Worm (Caenorhabditis elegans): ENCODE data around the gene F40F8.4.

The F40F8.4 gene

DNA sequence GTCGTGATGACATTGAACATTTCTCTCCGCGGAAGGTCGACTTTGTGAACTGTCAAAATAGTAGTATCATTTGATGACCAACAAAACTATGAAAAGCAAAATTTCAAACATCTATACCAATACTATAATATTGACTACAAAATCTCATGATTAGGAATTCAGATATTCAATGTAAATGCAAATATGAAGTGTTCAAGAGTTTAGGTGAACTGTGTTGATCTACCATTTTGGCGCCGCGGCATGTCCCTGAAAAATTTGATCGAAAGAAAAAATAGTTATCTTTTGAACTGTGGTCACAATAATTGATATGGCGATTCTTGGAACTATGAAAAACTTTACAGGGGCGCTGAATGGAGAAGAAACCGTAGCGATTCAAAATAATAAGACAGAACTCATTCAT, 38.7 kb upstream of the F40F8.4 start:
- TF ChIP-seq ceh-2 (tag; optimal IDR thresholded peaks at IDR 0.05): no peak
- no peak for TF ChIP-seq dmd-4 (tag; optimal IDR thresholded peaks at IDR 0.05; ENCODE audit: borderline replicate concordance)
- no peak for TF ChIP-seq hlh-15 (tag; optimal IDR thresholded peaks at IDR 0.05)
- no peak for TF ChIP-seq ceh-9 (tag; optimal IDR thresholded peaks at IDR 0.05)
- no peak for TF ChIP-seq T23F11.4 (GFP tag; optimal IDR thresholded peaks at IDR 0.05)

- no peak for TF ChIP-seq ahr-1 (tag; optimal IDR thresholded peaks at IDR 0.05)
- no peak for TF ChIP-seq lin-11 (tag; optimal IDR thresholded peaks at IDR 0.05)
- no peak for TF ChIP-seq fkh-6 (tag; optimal IDR thresholded peaks at IDR 0.05)
- no peak for TF ChIP-seq nfya-1 (tag; optimal IDR thresholded peaks at IDR 0.05)
- TF ChIP-seq pax-1 (tag; optimal IDR thresholded peaks at IDR 0.05): no peak
- TF ChIP-seq sdc-2 (tag; optimal IDR thresholded peaks at IDR 0.05): no peak
- no peak for TF ChIP-seq ceh-24 (tag; optimal IDR thresholded peaks at IDR 0.05)
- TF ChIP-seq ama-1 (optimal IDR thresholded peaks at IDR 0.05): no peak
- no peak for TF ChIP-seq gmeb-2 (tag; optimal IDR thresholded peaks at IDR 0.05)
- no peak for TF ChIP-seq K09A11.1 (tag; optimal IDR thresholded peaks at IDR 0.05; ENCODE audit: insufficient read depth)
These were observed 37.3 kb upstream of the F40F8.4 start, which contains the start of gene F37H8.6 for ce11 chrII:11177376-11177775. Gene F37H8.6, minus strand, starts transcription at chrII:11177476.

DNA sequence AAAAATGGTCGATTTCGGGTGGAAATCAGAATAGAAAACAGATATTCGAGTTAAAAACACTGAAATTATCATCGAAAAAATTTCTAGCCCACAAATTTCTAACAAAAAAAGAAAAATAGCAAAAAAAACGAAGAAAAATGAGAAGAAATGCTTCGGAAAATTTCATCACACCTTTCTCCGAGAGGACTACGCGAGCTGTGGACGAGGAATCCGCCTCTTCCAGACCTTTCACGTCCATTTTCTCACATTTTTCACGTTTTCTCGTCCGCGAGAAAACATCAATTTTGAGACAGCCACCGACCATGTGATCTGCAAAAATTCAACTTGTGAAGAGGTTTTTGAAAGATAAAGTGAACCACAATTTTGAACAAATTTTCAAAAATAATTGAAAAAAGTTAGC, 36.4 kb upstream of the F40F8.4 start:
- TF ChIP-seq tbx-2 (tag; optimal IDR thresholded peaks at IDR 0.05) (peak; percentile 17), ref-2 (tag; optimal IDR thresholded peaks at IDR 0.05) (no peak)

DNA sequence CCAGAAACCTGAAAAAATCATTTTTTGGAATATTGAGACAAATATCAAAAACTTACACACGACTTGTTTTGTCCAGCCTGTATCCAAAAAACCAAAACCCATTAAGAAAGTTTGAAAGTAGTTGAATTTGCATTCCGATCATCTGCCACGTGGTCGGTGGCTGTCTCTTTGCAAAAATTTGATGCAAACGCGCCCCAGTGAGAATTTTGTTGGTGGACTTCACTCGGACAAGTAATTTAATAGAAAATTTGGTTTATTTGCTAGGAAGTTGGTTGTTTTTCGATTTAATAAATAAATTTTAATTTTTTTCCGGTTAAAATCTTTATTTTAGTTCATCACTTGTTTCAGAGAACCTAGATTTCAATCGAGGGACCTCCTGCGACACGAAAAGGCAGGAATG, 35.3 kb upstream of the F40F8.4 start:
- no peak for TF ChIP-seq madf-2 (tag; optimal IDR thresholded peaks at IDR 0.05)
- no peak for TF ChIP-seq unc-55 (GFP tag; optimal IDR thresholded peaks at IDR 0.05)
- TF ChIP-seq pha-4 (tag; optimal IDR thresholded peaks at IDR 0.05): no peak
- no peak for TF ChIP-seq rnt-1 (tag; optimal IDR thresholded peaks at IDR 0.05)
- no peak for TF ChIP-seq hlh-30 (tag; optimal IDR thresholded peaks at IDR 0.05; ENCODE audit: insufficient read depth)
- no peak for TF ChIP-seq hlh-6 (tag; optimal IDR thresholded peaks at IDR 0.05)
- TF ChIP-seq ceh-14 (tag; optimal IDR thresholded peaks at IDR 0.05): no peak
- no peak for TF ChIP-seq ama-1 (optimal IDR thresholded peaks at IDR 0.05)
- no peak for TF ChIP-seq tbx-7 (tag; optimal IDR thresholded peaks at IDR 0.05)
- TF ChIP-seq elt-2 (tag; optimal IDR thresholded peaks at IDR 0.05): no peak
- no peak for TF ChIP-seq npax-4 (tag; optimal IDR thresholded peaks at IDR 0.05)
- no peak for TF ChIP-seq Y22D7AL.16 (tag; optimal IDR thresholded peaks at IDR 0.05)
- no peak for TF ChIP-seq nhr-11 (tag; optimal IDR thresholded peaks at IDR 0.05)
- no peak for TF ChIP-seq K09A11.1 (tag; optimal IDR thresholded peaks at IDR 0.05; ENCODE audit: insufficient read depth)
- TF ChIP-seq ttx-3 (tag; optimal IDR thresholded peaks at IDR 0.05): no peak
- TF ChIP-seq nhr-232 (tag; optimal IDR thresholded peaks at IDR 0.05): no peak

DNA sequence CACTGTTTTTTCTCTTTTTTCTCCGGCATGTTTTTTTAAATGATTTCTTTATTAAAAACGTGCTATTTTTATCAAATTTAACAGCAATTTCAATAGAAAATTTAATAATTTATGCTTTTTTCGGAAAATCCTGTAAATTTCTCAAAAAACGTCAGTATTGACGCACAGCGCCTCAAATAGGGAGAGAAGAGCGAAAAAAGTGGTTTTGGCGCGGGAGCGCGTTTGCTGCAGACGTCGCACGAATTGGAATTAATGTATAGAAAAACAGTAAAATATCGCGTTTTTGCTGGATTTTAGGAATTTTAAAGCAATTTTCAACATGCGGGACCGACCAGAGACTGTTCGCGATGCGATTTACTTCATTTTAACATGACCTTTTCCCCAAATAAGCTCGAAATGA, 28.9 kb upstream of the F40F8.4 start:
- TF ChIP-seq ceh-31 (tag; optimal IDR thresholded peaks at IDR 0.05): peak; percentile 13

ce11 chrII:11167039-11167438, 27.0 kb upstream of the F40F8.4 start:
- no peak for TF ChIP-seq ceh-30 (tag; optimal IDR thresholded peaks at IDR 0.05)
- TF ChIP-seq K09A11.1 (tag; optimal IDR thresholded peaks at IDR 0.05; ENCODE audit: insufficient read depth): no peak
- no peak for TF ChIP-seq fax-1 (tag; optimal IDR thresholded peaks at IDR 0.05)
- TF ChIP-seq npax-4 (tag; optimal IDR thresholded peaks at IDR 0.05): no peak
- TF ChIP-seq hlh-15 (tag; optimal IDR thresholded peaks at IDR 0.05): no peak
- TF ChIP-seq ceh-34 (tag; optimal IDR thresholded peaks at IDR 0.05): no peak
- TF ChIP-seq ztf-16 (tag; optimal IDR thresholded peaks at IDR 0.05): no peak
- no peak for TF ChIP-seq rnt-1 (tag; optimal IDR thresholded peaks at IDR 0.05)
- TF ChIP-seq hlh-8 (tag; optimal IDR thresholded peaks at IDR 0.05): no peak
- peak; percentile 68 for TF ChIP-seq ama-1 (optimal IDR thresholded peaks at IDR 0.05)
- TF ChIP-seq che-1 (tag; optimal IDR thresholded peaks at IDR 0.05): no peak
- TF ChIP-seq C08G9.2 (tag; optimal IDR thresholded peaks at IDR 0.05): peak; percentile 18
